Fruit fly (Drosophila melanogaster) Kc167 (cell line): Measurements from ENCODE around the gene hth.

Experiments
- Myc ChIP-seq: fragments of >200 bp; optimal IDR thresholded peaks from 2 replicates; lab custom pipeline; 2017; ENCODE audit warnings: missing external identifiers
- Sin3A ChIP-seq: fragments of >200 bp; optimal IDR thresholded peaks from 2 replicates; lab custom pipeline; 2018; ENCODE audit warnings: missing external identifiers
- h ChIP-seq: fragments of >200 bp; optimal IDR thresholded peaks from 3 replicates; lab custom pipeline; 2018; ENCODE audit warnings: missing external identifiers
- insv ChIP-seq: fragments of >200 bp; optimal IDR thresholded peaks from 3 replicates; lab custom pipeline; 2018; ENCODE audit warnings: missing external identifiers
- psq ChIP-seq: fragments of >200 bp; optimal IDR thresholded peaks from 2 replicates; lab custom pipeline; 2017; ENCODE audit warnings: missing external identifiers
- ttk ChIP-seq: sonication (Bioruptor generic); optimal IDR thresholded peaks from 2 replicates; lab custom pipeline; 2017; ENCODE audit warnings: missing external identifiers

The hth gene

DNA sequence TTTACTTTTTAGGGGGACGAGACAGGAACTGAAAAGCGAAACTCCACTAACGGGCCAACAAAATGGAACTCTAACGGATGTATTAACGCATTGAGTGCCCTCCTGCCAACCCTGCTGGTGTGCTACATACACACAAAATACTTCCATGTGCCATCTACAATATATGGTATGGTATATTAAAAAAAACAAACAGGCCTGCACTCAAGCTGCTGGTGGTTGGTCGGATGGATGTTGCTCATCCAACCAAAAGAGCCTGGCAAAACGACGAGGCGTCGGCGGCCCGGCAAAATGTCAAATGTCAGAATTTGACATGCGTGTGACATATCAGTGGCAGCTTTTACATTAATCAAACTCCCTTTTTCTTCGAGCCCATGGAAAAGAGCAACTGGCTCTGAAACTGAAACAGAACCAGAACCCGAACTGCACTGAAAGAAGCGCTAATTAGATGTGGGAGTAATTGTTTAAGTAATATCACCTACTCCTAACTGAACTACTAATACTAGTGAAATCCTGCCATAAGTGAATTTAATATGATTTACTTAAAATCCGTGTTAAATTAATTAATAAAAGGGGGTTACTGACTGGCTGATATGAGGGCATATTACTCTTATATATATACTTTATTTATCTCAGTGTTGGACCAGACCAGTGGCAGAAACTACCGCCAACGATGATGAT is 11.4 kb upstream of the hth start:
- TF ChIP-seq psq (lab: Kevin White, UChicago) (no peak), ttk (no peak), Sin3A (lab: Kevin White, UChicago) (no peak), h (lab: Kevin White, UChicago) (no peak), Myc (lab: Kevin White, UChicago) (no peak), insv (lab: Kevin White, UChicago) (no peak)

DNA sequence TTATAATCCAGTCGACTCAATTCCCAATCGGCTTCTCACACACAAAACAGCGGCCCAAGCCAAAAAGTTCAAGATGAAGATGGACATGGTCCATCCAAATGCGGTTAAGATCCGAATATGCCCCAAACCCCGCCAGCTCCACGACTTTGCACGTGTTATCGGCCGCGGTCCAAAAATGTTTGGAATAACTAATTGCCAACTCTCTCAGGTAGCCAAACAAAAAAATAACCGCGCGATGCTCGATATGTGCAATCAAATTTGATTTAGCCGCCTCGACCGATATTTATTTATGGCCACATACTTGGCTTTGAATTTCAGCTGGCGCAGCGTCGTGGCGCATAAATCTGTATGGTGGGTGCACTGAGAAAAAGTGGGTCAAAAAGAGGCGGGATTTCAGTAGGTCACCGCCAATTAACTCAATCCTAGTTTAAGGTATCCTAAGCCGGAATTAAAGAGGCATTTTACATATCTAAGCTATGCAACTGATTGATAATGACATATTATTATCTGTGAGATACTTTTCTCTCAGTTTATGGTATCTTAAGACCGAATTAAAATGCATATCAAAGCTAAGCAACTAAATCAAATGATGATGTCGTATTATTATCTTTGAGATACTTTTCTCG is 9.3 kb upstream of the hth start:
- no peak for TF ChIP-seq h (lab: Kevin White, UChicago)
- no peak for TF ChIP-seq Sin3A (lab: Kevin White, UChicago)
- TF ChIP-seq psq (lab: Kevin White, UChicago): no peak
- TF ChIP-seq Myc (lab: Kevin White, UChicago): no peak
- TF ChIP-seq ttk: no peak

DNA sequence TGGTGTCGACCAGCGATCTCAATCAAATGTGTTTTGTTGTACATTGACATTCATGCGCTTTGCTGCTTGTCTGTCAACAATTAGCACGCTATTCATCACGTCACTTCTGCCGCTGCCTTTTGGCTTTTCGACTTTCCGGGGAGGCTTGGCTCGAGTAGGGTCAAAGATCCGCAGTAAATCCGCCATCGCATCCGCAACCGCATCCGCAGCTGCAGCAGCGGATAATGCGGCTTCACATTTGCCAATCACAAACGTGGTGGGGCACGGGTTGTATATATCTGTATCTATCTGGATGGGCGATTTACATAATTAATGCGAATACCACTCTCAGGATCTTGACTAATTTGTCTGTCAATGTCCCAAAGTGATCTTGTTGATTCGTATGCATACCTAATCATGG is 7.8 kb upstream of the hth start:
- TF ChIP-seq Sin3A (lab: Kevin White, UChicago) (no peak), ttk (no peak), psq (lab: Kevin White, UChicago) (no peak)

DNA sequence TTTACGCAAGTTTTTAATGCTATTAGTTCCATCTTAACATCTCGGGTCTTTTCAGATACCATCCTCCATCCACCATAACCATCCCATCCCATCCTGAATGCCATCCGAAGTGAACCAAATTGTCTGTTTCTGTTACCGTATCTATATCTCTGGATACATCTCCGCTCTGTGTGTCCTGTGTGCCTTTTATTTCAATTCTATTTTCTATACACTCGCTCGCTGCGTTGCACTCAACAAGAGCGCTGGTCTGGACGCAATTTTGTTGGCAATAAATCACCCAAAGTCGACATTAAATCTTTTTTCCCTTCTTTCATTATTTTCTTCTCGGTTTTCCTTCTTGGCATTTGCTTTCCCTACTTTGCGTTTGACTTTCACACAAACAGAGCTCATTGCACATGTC is 6.1 kb upstream of the hth start:
- TF ChIP-seq Sin3A (lab: Kevin White, UChicago): no peak
- TF ChIP-seq ttk: no peak
- TF ChIP-seq Myc (lab: Kevin White, UChicago): no peak
- TF ChIP-seq insv (lab: Kevin White, UChicago): no peak
- no peak for TF ChIP-seq psq (lab: Kevin White, UChicago)
- no peak for TF ChIP-seq h (lab: Kevin White, UChicago)

DNA sequence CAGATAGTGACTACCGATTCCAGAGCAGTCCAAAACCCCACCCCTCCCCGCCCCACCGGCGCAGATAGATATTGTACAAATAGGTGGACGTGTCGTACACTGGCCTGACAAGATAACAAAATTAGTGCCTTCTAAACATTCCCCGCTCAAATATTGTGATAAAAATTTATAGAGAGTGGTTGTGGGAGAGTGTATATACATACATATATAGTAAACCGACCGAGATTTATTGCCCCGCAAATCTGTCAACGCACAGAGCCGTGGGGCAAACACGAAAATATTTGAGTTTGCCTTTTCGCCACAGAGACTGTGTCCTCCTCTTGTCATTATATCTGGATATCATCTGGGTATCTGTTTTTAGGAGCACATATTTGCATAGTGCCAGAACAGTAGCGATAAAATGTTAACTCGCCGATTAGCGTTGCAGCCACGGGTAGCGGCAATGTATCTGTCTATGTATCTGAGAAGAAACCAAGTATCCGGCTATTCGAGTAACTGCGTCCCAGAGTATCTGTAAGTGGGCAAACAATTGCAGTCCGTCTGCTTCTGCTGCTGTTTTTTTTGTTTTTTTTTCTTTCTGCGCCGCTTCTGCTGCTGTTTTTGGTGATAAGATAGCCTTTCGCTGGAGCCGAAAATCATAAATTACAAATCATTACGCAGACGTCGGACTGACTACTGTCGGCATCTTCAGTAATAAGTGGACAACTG is 3.9 kb upstream of the hth start:
- TF ChIP-seq psq (lab: Kevin White, UChicago) (no peak), insv (lab: Kevin White, UChicago) (no peak), Sin3A (lab: Kevin White, UChicago) (no peak), Myc (lab: Kevin White, UChicago) (no peak), ttk (no peak)

DNA sequence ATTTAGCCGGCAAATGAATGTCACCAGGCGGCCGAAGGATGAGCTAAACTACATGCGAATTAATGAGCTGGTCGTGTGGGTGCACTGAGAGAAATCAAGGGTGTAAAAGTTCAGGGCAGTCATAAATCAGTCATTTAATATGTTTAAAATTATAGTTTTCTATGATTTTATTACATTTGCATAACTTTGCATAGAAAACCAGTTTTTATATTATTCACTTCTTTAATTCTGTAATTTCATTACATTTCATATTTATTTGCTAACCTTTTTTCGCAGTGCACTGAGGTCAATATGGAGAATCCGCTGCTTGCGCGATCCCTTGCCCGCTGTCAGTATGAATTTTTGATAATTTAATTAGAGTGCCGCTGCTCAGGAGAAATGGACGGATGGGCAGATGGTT is 1.9 kb upstream of the hth start:
- TF ChIP-seq h (lab: Kevin White, UChicago) (no peak), ttk (no peak), insv (lab: Kevin White, UChicago) (no peak), psq (lab: Kevin White, UChicago) (no peak), Myc (lab: Kevin White, UChicago) (no peak), Sin3A (lab: Kevin White, UChicago) (no peak)

DNA sequence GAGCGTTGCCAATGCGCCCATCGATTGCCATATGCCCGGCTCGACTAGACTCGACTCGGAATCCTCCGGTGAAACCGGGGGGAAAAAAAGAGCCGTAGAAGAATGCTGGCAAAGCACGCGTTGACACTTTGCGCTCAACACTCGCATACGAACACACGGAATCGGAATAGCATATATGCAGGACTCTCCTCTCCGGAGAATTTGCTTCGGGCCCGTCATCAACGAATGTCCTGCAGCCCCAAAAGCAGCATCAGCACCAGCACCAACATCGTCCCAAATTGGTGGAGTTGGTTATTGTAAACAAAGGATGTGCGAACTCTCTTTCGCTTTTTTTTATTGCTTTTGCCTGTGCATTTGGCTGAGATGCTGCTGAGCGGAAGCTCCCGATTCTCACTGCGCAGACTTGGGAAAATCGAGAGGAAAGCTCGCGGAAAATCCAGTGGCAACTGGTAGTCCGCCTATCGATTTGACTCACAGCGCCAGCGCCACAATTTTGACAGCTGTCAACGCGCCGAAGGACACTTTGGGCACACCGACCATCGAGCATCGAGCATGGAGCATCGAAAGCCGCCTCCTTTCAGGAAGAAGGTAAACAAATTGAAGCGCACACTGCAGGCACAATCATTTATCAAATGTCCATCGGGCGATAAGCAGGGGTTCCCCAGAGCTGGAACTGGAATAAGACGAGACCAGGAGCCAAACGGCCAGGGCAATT is 1.3 kb upstream of the hth start:
- TF ChIP-seq psq (lab: Kevin White, UChicago) (no peak), Sin3A (lab: Kevin White, UChicago) (no peak), h (lab: Kevin White, UChicago) (no peak), Myc (lab: Kevin White, UChicago) (no peak), insv (lab: Kevin White, UChicago) (no peak), ttk (no peak)

DNA sequence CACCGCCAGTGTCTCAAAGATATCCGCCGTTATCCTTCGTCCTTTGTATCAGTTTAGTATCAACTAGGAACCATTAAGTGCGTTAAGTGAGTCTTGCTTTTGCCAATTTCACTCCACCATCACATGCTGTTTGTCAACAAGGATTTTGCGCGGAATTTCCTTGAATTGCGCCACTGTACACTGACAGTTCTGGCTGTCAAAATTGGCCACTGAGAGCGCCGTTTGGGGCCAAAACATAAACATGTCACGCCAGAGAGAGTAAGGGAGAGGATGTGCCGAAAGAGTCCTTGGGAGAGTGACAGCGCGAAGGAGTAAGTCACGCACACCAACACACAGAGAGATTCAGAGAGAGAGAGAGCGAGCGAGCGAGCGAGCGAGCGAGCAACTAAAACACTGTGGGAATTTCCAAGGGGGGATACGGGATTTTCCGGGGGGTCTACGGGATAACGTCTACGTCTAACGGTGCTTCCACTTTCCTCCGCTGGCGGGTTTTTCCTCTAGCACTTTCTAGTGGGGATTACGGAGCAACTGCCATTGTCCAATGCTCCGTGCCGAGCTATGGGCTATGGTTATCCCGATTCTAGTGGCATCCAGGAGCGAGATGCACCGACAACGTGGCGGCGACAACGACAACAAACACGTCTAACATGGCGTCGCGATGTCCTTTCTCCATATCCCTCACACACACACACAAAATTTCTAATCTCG is 573 bp downstream of the hth start:
- TF ChIP-seq ttk (no peak), psq (lab: Kevin White, UChicago) (no peak), insv (lab: Kevin White, UChicago) (no peak), Sin3A (lab: Kevin White, UChicago) (no peak), Myc (lab: Kevin White, UChicago) (no peak), h (lab: Kevin White, UChicago) (no peak)

DNA sequence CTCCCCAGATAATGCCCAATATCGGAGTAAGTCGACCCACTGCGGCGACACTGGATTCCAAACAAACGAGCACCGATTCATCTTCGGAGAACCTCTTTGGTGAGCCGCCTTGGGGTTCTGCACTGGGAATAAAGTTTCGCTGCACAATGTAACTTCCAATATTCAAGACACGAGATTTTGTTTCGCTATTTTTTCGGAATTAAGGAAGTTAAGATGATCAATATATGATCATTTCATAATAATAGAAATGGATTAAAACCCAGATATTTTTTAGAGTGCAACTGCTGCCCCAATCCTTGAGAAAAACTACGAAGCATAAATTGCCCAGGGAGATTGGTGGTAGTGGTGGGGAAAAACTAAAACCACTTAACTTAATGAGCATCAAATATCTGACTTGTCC is 3.3 kb downstream of the hth start:
- TF ChIP-seq Myc (lab: Kevin White, UChicago) (no peak), ttk (no peak), Sin3A (lab: Kevin White, UChicago) (no peak), insv (lab: Kevin White, UChicago) (no peak), h (lab: Kevin White, UChicago) (no peak), psq (lab: Kevin White, UChicago) (no peak)

DNA sequence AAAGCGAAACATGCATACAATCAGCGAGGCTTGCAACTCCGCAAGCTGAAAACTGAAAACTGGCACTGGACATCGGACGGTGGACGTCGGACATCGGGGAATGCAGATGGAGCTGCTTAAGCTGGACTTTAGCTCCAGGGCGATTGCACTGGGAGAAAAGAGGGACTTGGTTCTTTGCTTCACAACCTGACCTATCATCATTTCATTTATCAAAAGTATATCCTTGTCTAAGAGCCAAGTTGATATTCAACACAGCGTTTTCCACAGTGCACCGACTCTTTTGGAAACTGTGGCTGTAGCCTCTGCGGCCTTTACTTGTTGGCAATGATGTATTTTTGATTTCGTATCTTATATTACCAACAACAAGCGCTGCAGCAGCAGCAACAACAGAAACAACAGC is 5.5 kb downstream of the hth start:
- TF ChIP-seq Myc (lab: Kevin White, UChicago) (no peak), insv (lab: Kevin White, UChicago) (no peak), h (lab: Kevin White, UChicago) (no peak), ttk (no peak), psq (lab: Kevin White, UChicago) (no peak), Sin3A (lab: Kevin White, UChicago) (no peak)

DNA sequence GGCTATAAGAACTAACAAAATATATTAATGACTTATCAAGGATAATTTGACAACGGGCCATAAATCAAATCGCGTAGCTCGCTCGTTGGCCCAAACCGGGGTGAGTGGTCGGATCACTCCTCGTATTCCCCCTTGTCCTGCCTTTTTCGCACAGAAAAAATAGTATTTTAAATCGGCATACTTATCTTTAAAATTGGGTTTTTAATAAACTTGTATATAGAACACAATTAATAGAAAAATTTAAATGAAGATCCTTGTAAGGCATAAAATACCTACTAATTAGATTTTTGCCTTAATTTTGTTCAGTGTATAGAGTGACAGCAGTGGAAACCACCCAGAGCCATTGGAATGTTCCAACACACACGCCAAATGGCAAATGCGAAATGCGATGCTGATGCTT is 7.6 kb downstream of the hth start:
- TF ChIP-seq psq (lab: Kevin White, UChicago): no peak
- TF ChIP-seq insv (lab: Kevin White, UChicago): no peak
- no peak for TF ChIP-seq Sin3A (lab: Kevin White, UChicago)
- TF ChIP-seq Myc (lab: Kevin White, UChicago): no peak
- no peak for TF ChIP-seq h (lab: Kevin White, UChicago)
- no peak for TF ChIP-seq ttk
